Worm (Caenorhabditis elegans) whole organism, young adult: ENCODE measurements around the gene ima-1.

ENCODE experiments used
- B0261.1 ChIP-seq: sonication (generic microtip); optimal IDR thresholded peaks from 2 replicates; lab custom pipeline; 2016; ENCODE audit warnings: mild to moderate bottlenecking, missing genetic modification characterization, moderate library complexity, missing compliant biosample characterization
- B0336.3 ChIP-seq: fragments of 200-800 bp; sonication (Bioruptor generic); IDR thresholded peaks from 2 replicates; pipeline ENCODE4 v1.3.6; 2022; ENCODE audit warnings: missing genetic modification characterization, missing compliant biosample characterization
- F23B12.7 ChIP-seq: sonication (generic microtip); optimal IDR thresholded peaks from 2 replicates; lab custom pipeline; 2017; ENCODE audit warnings: missing genetic modification characterization, mild to moderate bottlenecking, missing compliant biosample characterization, antibody characterized with exemption, moderate library complexity; ENCODE audit not compliant: insufficient read depth
- F39B2.1 ChIP-seq: fragments of 200-800 bp; sonication (Bioruptor generic); IDR thresholded peaks from 2 replicates; pipeline ENCODE4 v1.3.6; 2022; ENCODE audit warnings: missing genetic modification reagents, missing genetic modification characterization, missing compliant biosample characterization
- F57A8.1 ChIP-seq: fragments of 200-800 bp; sonication (Bioruptor generic); optimal IDR thresholded peaks from 2 replicates; lab custom pipeline; 2018; ENCODE audit warnings: mild to moderate bottlenecking, missing genetic modification characterization, moderate library complexity, missing compliant biosample characterization
- K11D2.4 ChIP-seq: fragments of 200-800 bp; sonication (Bioruptor generic); IDR thresholded peaks from 2 replicates; pipeline ENCODE4 v1.3.6; 2022; ENCODE audit warnings: missing genetic modification reagents, missing genetic modification characterization, missing compliant biosample characterization
- Y95B8A.8 ChIP-seq: fragments of 200-800 bp; sonication (Bioruptor generic); IDR thresholded peaks from 2 replicates; pipeline ENCODE4 v1.3.6; 2022; ENCODE audit warnings: missing genetic modification reagents, missing genetic modification characterization, missing compliant biosample characterization
- atf-7 ChIP-seq: sonication (generic microtip); optimal IDR thresholded peaks from 2 replicates; lab custom pipeline; 2017; ENCODE audit warnings: mild to moderate bottlenecking, missing genetic modification characterization, missing compliant biosample characterization
- attf-5 ChIP-seq: fragments of 200-800 bp; sonication (Bioruptor generic); optimal IDR thresholded peaks from 2 replicates; lab custom pipeline; 2018; ENCODE audit warnings: mild to moderate bottlenecking, missing genetic modification characterization, missing compliant biosample characterization
- ccch-3 ChIP-seq: fragments of 200-800 bp; sonication (Bioruptor generic); optimal IDR thresholded peaks from 2 replicates; lab custom pipeline; 2018; ENCODE audit warnings: mild to moderate bottlenecking, missing genetic modification characterization, missing compliant biosample characterization
- egl-18 ChIP-seq: fragments of 200-800 bp; sonication (Bioruptor generic); IDR thresholded peaks from 2 replicates; pipeline ENCODE4 v1.3.6; 2022; ENCODE audit warnings: missing genetic modification reagents, missing genetic modification characterization, missing compliant biosample characterization
- egl-44 ChIP-seq: fragments of 200-800 bp; sonication (Bioruptor generic); IDR thresholded peaks from 2 replicates; pipeline ENCODE4 v1.3.6; 2022; ENCODE audit warnings: missing genetic modification reagents, missing genetic modification characterization, missing compliant biosample characterization
- egrh-3 ChIP-seq: fragments of 200-800 bp; sonication (Bioruptor generic); IDR thresholded peaks from 2 replicates; pipeline ENCODE4 v1.3.6; 2022; ENCODE audit warnings: missing genetic modification reagents, missing genetic modification characterization, missing compliant biosample characterization
- gei-17 ChIP-seq: fragments of 200-800 bp; sonication (Bioruptor generic); optimal IDR thresholded peaks from 2 replicates; lab custom pipeline; 2018; ENCODE audit warnings: mild to moderate bottlenecking, missing genetic modification characterization, missing compliant biosample characterization
- him-1 ChIP-seq: sonication (generic microtip); optimal IDR thresholded peaks from 2 replicates; lab custom pipeline; 2016; ENCODE audit warnings: missing genotype, missing genetic modification reagents, missing genetic modification characterization, missing compliant biosample characterization
- hmg-1.2 ChIP-seq: fragments of 200-800 bp; sonication (Bioruptor generic); IDR thresholded peaks from 2 replicates; pipeline ENCODE4 v1.3.6; 2022; ENCODE audit warnings: missing genetic modification reagents, missing genetic modification characterization, missing compliant biosample characterization
- hmg-20 ChIP-seq: fragments of 200-800 bp; sonication (Bioruptor generic); IDR thresholded peaks from 2 replicates; pipeline ENCODE4 v1.3.6; 2022; ENCODE audit warnings: missing genetic modification reagents, missing genetic modification characterization, missing compliant biosample characterization
- lag-1 ChIP-seq: fragments of 200-800 bp; sonication (Bioruptor generic); IDR thresholded peaks from 2 replicates; pipeline ENCODE4 v1.3.6; 2022; ENCODE audit warnings: missing genetic modification reagents, missing genetic modification characterization, missing compliant biosample characterization
- let-526 ChIP-seq: fragments of 200-800 bp; sonication (Bioruptor generic); IDR thresholded peaks from 2 replicates; pipeline ENCODE4 v1.3.6; 2022; ENCODE audit warnings: missing genetic modification reagents, missing genetic modification characterization, missing compliant biosample characterization
- lin-26 ChIP-seq: fragments of 200-800 bp; sonication (Bioruptor generic); IDR thresholded peaks from 2 replicates; pipeline ENCODE4 v1.3.6; 2022; ENCODE audit warnings: missing genetic modification reagents, missing genetic modification characterization, missing compliant biosample characterization
- madf-10 ChIP-seq: sonication (generic microtip); optimal IDR thresholded peaks from 2 replicates; lab custom pipeline; 2016; ENCODE audit warnings: mild to moderate bottlenecking, missing genetic modification characterization, missing compliant biosample characterization
- madf-6 ChIP-seq: fragments of 200-800 bp; sonication (Bioruptor generic); IDR thresholded peaks from 2 replicates; pipeline ENCODE4 v1.3.6; 2022; ENCODE audit warnings: missing genetic modification reagents, missing genetic modification characterization, missing compliant biosample characterization
- nfya-1 ChIP-seq: sonication (generic microtip); optimal IDR thresholded peaks from 2 replicates; lab custom pipeline; 2017; ENCODE audit warnings: antibody characterized with exemption, missing compliant biosample characterization, missing genetic modification characterization, borderline replicate concordance; ENCODE audit not compliant: insufficient read depth
- nhr-179 ChIP-seq: sonication (generic microtip); optimal IDR thresholded peaks from 2 replicates; lab custom pipeline; 2016; ENCODE audit warnings: mild to moderate bottlenecking, missing genetic modification characterization, missing compliant biosample characterization
- nhr-80 ChIP-seq: sonication (generic microtip); optimal IDR thresholded peaks from 2 replicates; lab custom pipeline; 2016; ENCODE audit warnings: missing genetic modification characterization, missing compliant biosample characterization
- pbrm-1 ChIP-seq: fragments of 200-800 bp; sonication (Bioruptor generic); IDR thresholded peaks from 2 replicates; pipeline ENCODE4 v1.3.6; 2022; ENCODE audit warnings: missing genetic modification reagents, missing genetic modification characterization, missing compliant biosample characterization
- pha-4 ChIP-seq: fragments of 150-350 bp; sonication (generic microtip); optimal IDR thresholded peaks from 2 replicates; lab custom pipeline; 2014; ENCODE audit warnings: missing biosample characterization, missing genetic modification reagents, missing genetic modification characterization
- rcor-1 ChIP-seq: fragments of 200-800 bp; sonication (Bioruptor generic); IDR thresholded peaks from 2 replicates; pipeline ENCODE4 v1.3.6; 2022; ENCODE audit warnings: missing genetic modification reagents, missing genetic modification characterization, missing compliant biosample characterization
- rec-8 ChIP-seq, 2 experiments: sonication (generic microtip); optimal IDR thresholded peaks; 2 replicates each; lab custom pipeline; 2016; ENCODE audit warnings: mild to moderate bottlenecking in 2 of 2, missing genetic modification characterization in 2 of 2, missing genetic modification reagents in 2 of 2, missing genotype in 2 of 2, missing biosample characterization in 1 of 2, missing compliant biosample characterization in 1 of 2, moderate library complexity in 1 of 2
- repo-1 ChIP-seq: sonication (generic microtip); optimal IDR thresholded peaks from 2 replicates; lab custom pipeline; 2017; ENCODE audit warnings: mild to moderate bottlenecking, missing genetic modification characterization, missing compliant biosample characterization
- rpc-1 ChIP-seq, 2 experiments: fragments of 150-350 bp in 1 of 2; sonication (generic microtip) in 1 of 2; optimal IDR thresholded peaks; 2 replicates each; lab custom pipeline; 2014 to 2018; ENCODE audit warnings: missing biosample characterization in 1 of 2, missing genetic modification characterization in 1 of 2, missing genetic modification reagents in 1 of 2, missing genotype in 1 of 2
- snpc-4 ChIP-seq, 5 experiments: fragments of 150-350 bp in 1 of 5; sonication (generic microtip) in 4 of 5; optimal IDR thresholded peaks; 2 replicates each; lab custom pipeline; 2014 to 2018; ENCODE audit warnings: missing genetic modification characterization in 5 of 5, missing biosample characterization in 3 of 5, antibody characterized with exemption in 2 of 5, mild to moderate bottlenecking in 2 of 5, missing compliant biosample characterization in 2 of 5, missing genotype in 2 of 5, moderate library complexity in 2 of 5, missing genetic modification reagents in 1 of 5
- tbp1 ChIP-seq: fragments of 200-800 bp; sonication (Bioruptor generic); optimal IDR thresholded peaks from 2 replicates; lab custom pipeline; 2018; ENCODE audit warnings: mild to moderate bottlenecking, missing genetic modification characterization, missing compliant biosample characterization
- tlf-1 ChIP-seq: fragments of 200-800 bp; sonication (Bioruptor generic); optimal IDR thresholded peaks from 2 replicates; lab custom pipeline; 2018; ENCODE audit warnings: mild to moderate bottlenecking, missing genetic modification characterization, missing compliant biosample characterization
- unc-130 ChIP-seq: sonication (generic microtip); optimal IDR thresholded peaks from 2 replicates; lab custom pipeline; 2016; ENCODE audit warnings: missing genetic modification reagents, missing genetic modification characterization, missing compliant biosample characterization
- ztf-25 ChIP-seq: fragments of 200-800 bp; sonication (Bioruptor generic); IDR thresholded peaks from 2 replicates; pipeline ENCODE4 v1.3.6; 2022; ENCODE audit warnings: missing genetic modification reagents, missing genetic modification characterization, missing compliant biosample characterization

Gene ima-1

DNA sequence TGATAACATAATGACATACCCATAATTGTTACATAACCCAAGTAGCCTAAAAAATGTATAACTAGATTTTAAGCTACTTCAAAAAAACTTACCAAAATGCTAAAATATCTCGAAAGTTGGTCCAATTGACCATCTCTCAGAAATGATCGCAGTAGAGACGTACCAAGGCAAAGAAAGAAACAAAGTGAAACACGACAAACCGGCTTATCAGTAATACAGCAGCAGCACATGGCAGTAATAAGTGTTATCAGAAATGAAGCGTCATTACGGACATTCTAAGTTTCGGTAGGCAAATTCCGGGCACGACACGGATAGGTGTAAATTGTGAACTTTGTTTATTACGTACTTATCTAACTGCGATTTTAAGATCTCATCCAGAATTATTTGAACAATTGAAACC lies 26.0 kb downstream of the ima-1 start, which contains the start of gene cln-3.1:
cln-3.1 (minus strand) TSS at position 171 of the 400 bp plus-strand sequence.
- TF ChIP-seq madf-10 (tag; lab: Kevin White, UChicago): no peak
- peak; percentile 61 for TF ChIP-seq nhr-80 (tag; lab: Kevin White, UChicago)
- no peak for TF ChIP-seq attf-5 (GFP tag; lab: Kevin White, UChicago)
- no peak for TF ChIP-seq K11D2.4 (GFP tag; lab: Robert Waterston, UW)
- no peak for TF ChIP-seq egl-44

DNA sequence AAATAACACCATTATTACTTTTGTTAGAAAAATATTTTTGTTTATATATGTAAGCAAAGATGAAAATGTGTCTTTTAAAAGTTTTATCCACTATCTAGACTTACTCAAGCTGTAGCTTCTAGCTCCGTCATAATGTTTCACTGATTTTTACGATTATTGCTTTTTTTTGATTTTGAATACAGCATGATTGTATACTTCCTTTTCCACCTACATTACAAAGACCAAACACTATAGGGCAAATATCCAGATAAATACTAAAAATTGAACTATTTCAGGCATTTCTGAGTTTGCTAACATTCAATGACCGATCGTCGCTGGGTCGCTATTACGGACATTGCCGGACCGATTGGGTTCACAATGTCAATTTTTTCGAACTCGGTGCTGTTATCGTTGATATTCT lies 27.2 kb downstream of the ima-1 start, which contains the start of gene str-116:
str-116 (plus strand) TSS at position 301 of the 400 bp plus-strand sequence.
- TF ChIP-seq rpc-1 (optimal IDR thresholded peaks at IDR 0.05; lab: Kevin White, UChicago): no peak
- TF ChIP-seq rpc-1 (tag; optimal IDR thresholded peaks at IDR 0.05; lab: Kevin White, UChicago): no peak
- TF ChIP-seq lag-1 (GFP tag; lab: Robert Waterston, UW): no peak
- TF ChIP-seq Y95B8A.8 (GFP tag; lab: Robert Waterston, UW): no peak
- TF ChIP-seq rcor-1 (GFP tag; lab: Robert Waterston, UW): no peak
- no peak for TF ChIP-seq unc-130 (GFP tag; lab: Kevin White, UChicago)
- TF ChIP-seq egrh-3 (GFP tag; lab: Robert Waterston, UW): no peak
- TF ChIP-seq B0336.3: no peak
- TF ChIP-seq hmg-1.2 (GFP tag; lab: Robert Waterston, UW): no peak
- no peak for TF ChIP-seq pha-4
- TF ChIP-seq repo-1: no peak
- no peak for TF ChIP-seq pbrm-1 (GFP tag; lab: Robert Waterston, UW)
- TF ChIP-seq nhr-179 (tag; lab: Kevin White, UChicago): no peak
- TF ChIP-seq tbp1 (GFP tag; lab: Kevin White, UChicago): no peak
- no peak for TF ChIP-seq madf-6 (GFP tag; lab: Robert Waterston, UW)
- no peak for TF ChIP-seq B0261.1
- no peak for TF ChIP-seq F39B2.1 (GFP tag; lab: Robert Waterston, UW)

- TF ChIP-seq lag-1 (GFP tag; lab: Robert Waterston, UW) (no peak), nfya-1 (tag; lab: Kevin White, UChicago) (no peak), rec-8 (tag; optimal IDR thresholded peaks at IDR 0.05; lab: Kevin White, UChicago) (no peak), let-526 (GFP tag; lab: Robert Waterston, UW) (no peak), gei-17 (no peak), him-1 (tag; lab: Kevin White, UChicago) (no peak), F57A8.1 (GFP tag; lab: Kevin White, UChicago) (no peak)
Observed at ce11 chrV:11268791-11269190, 29.3 kb downstream of the ima-1 start, which contains the start of gene str-115. Gene str-115 (plus strand): TSS chrV:11269091.

DNA sequence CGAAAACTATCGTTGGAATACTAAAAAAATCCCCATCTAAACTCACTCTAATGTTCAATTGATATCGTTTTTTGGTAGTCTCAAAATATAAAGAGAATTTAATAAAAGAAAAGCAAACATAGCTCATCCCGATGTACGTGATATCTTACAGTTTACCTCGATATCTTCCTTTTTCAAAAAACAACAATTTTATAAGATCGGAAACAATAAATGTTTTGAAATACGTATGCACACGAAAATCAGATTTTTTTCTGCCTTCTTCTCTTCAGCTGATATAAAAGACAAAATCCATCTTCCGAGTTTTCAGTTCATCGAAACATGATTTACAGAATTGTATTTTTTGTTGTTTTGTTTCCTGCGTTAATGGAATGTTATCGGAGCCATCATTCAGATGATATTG lies 31.6 kb downstream of the ima-1 start, which contains the start of gene clec-222:
clec-222 (plus strand) TSS at position 301 of the 400 bp plus-strand sequence.
- TF ChIP-seq F39B2.1 (GFP tag; lab: Robert Waterston, UW): no peak
- TF ChIP-seq ztf-25: no peak
- no peak for TF ChIP-seq tlf-1 (GFP tag; lab: Kevin White, UChicago)
- TF ChIP-seq atf-7 (tag; lab: Kevin White, UChicago): no peak
- no peak for TF ChIP-seq F23B12.7 (tag; lab: Kevin White, UChicago)
- no peak for TF ChIP-seq tbp1 (GFP tag; lab: Kevin White, UChicago)
- TF ChIP-seq ccch-3: no peak
- no peak for TF ChIP-seq egl-18 (GFP tag; lab: Robert Waterston, UW)
- TF ChIP-seq lin-26: no peak
- TF ChIP-seq him-1 (tag; lab: Kevin White, UChicago): no peak
- no peak for TF ChIP-seq snpc-4 (GFP tag; optimal IDR thresholded peaks at IDR 0.05; lab: Kevin White, UChicago)
- no peak for TF ChIP-seq snpc-4 (tag; optimal IDR thresholded peaks at IDR 0.05; lab: Kevin White, UChicago)
- no peak for TF ChIP-seq hmg-20 (GFP tag; lab: Robert Waterston, UW)
